Worm (Caenorhabditis elegans): ENCODE results near the gene fbxa-214.

DNA sequence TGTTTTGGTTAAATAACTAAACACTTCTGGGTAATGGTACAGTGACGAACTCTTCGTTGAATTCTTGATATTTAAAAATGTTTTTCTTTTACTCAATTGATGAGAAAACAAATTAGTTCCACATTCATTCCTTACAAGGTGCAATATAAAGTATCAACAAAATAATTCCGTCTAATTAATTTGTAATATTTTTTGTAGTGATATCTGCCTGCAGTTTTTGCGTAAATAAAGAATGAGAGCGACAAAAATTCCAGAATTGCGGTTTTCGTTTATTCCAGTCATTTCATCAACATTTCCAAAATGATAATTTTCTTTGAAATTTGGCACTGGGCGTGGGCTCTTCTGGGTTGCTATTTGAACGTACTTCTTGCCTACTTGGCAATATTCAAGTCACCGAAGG lies 14.6 kb downstream of the fbxa-214 start, which contains the start of gene srd-20:
- no peak for TF ChIP-seq nhr-237 (tag; optimal IDR thresholded peaks at IDR 0.05)
- TF ChIP-seq egl-5 (tag; optimal IDR thresholded peaks at IDR 0.05) = no peak
- TF ChIP-seq ama-1 (optimal IDR thresholded peaks at IDR 0.05) = no peak
- TF ChIP-seq nhr-12 (tag; optimal IDR thresholded peaks at IDR 0.05) = no peak
- no peak for TF ChIP-seq ZK546.5 (tag; optimal IDR thresholded peaks at IDR 0.05)
- TF ChIP-seq nhr-43 (tag; optimal IDR thresholded peaks at IDR 0.05; ENCODE audit: poor library complexity, severe bottlenecking) = no peak
